Worm (Caenorhabditis elegans): Measurements from ENCODE around the gene ser-1.

Gene ser-1

DNA sequence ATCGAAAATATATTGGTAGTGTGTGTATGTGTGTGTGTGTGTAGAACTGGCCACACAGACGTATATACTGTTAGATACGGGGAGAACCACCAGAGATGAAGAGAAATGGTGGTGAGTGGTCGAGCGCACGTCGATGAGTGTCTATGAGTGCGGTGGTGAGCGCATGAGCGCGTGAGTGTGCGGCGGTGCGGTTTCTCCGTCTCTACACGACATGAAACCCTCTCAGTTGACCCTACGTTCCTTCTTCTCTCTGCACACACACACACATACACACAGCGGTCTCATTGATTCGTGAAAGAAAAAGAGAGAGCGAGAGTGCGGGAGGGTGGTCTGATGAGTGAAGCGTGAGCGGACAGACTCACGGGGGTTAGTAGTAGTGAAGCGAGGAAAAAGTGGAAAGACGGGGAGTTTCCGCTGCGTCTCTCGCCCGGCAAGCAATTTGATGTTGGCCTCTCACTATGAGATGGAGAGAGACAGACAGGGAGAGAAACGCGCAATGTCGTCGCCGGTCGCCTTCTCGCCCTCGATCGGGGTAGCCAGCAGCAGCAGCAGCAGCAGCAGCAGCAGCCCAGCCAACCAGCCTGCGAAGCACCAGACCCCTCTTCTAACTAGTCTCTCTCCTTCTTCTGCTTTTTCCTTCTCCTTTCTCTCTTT is 32.9 kb downstream of the ser-1 start (continued):
- TF ChIP-seq F10E7.11 (tag; optimal IDR thresholded peaks at IDR 0.05) (peak; percentile 77), lag-1 (GFP tag; IDR thresholded peaks at IDR 0.05) (no peak), T07F8.4 (tag; optimal IDR thresholded peaks at IDR 0.05) (no peak), dox-1 (GFP tag; IDR thresholded peaks at IDR 0.05) (peak; percentile 89), ceh-79 (tag; optimal IDR thresholded peaks at IDR 0.05) (no peak), tlf-1 (GFP tag; optimal IDR thresholded peaks at IDR 0.05) (peak; percentile 71)

DNA sequence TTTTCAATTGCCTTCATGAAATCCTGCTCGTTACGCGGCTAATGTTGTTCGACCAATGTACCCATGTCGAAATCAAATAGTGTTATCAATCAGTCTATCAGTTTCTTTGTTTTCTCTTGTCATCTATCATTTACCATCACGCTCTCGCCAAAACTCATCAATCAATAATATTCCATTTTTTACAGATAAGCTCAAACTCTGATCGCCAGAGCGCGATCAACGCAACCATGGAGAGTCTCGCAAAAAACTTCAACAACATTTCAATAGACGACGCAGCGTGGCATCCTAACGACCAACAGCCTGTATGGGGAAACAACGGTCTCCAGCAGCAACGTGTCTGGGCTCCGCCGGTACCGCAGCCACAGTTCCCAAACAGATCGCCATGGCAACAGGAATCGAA is 33.7 kb downstream of the ser-1 start, which contains the start of gene ain-1:
TSS of gene ain-1 (plus strand) at position 186 of the 400 bp plus-strand sequence.
- no peak for TF ChIP-seq mes-4 (tag; optimal IDR thresholded peaks at IDR 0.05)
- TF ChIP-seq nhr-80 (tag; optimal IDR thresholded peaks at IDR 0.05) = peak; percentile 10

DNA sequence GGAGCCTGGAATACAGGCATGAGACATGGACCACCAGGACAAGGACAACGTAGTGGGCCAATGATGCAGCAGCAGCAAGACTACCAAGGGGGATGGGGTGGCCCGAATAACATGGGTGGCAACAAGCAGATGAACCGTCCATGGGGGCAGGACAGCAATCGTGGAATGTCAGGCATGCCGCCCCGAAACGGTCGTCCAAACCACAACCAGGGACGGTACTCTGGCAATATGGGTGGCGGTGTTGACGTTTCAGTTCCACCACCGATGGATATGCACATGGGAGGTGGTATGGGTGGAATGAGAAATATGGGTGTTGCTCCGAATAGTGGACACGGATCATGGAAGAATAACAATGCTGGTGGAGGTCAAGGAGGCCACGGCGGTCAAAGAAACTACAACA is 34.5 kb downstream of the ser-1 start:
- TF ChIP-seq repo-1 (tag; optimal IDR thresholded peaks at IDR 0.05) (no peak), ets-4 (GFP tag; optimal IDR thresholded peaks at IDR 0.05) (peak; percentile 62), ztf-6 (GFP tag; IDR thresholded peaks at IDR 0.05) (no peak), dox-1 (GFP tag; IDR thresholded peaks at IDR 0.05) (peak; percentile 6; the same call in 1 of the 2 replicates), zfh-2 (GFP tag; conservative IDR thresholded peaks at IDR 0.05) (0 out of 2 replicates have a peak, but pooled peaks have one; percentile 49), C17E4.6 (GFP tag; IDR thresholded peaks at IDR 0.05) (0 out of 2 replicates have a peak, but pooled peaks have one; percentile 7)

DNA sequence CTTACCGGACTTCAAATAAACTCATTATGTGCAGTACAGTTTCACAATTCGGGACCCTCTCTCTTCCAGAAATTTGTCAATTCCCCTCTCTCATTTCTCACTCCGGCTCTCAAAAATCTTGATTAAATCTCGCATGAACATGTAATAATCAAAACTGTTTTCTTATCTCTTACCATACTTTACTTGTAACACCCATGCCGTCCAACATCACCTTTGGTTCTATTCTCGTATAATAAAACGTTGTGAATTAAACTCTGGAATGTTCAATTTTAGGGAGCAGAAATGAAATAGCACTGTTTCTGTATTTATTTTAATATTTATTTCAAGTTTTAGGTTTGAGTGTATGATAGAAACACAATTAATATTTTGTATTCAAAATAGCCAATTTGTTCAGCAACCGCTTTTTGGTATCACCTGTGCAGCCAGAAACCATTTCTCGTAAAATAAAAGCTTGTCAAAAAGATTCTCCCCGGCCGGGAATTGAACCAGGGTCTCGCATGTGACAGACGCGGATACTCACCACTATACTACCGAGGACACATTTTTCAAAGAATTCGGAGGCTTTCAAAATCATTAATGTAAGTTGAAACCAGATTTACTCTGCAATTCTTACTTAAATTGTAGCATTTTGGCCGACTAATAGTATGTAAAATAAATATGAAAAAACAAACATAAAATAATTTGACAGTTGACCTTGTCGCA is 38.0 kb downstream of the ser-1 start:
- TF ChIP-seq athp-1 (tag; optimal IDR thresholded peaks at IDR 0.05) = no peak
- no peak for TF ChIP-seq snpc-1.1 (tag; optimal IDR thresholded peaks at IDR 0.05; ENCODE audit: insufficient read depth)
- no peak for TF ChIP-seq B0019.2 (GFP tag; conservative IDR thresholded peaks at IDR 0.05)
- TF ChIP-seq B0336.3 (GFP tag; IDR thresholded peaks at IDR 0.05) = no peak
- TF ChIP-seq chd-7 (tag; optimal IDR thresholded peaks at IDR 0.05) = no peak
- peak; percentile 68; the same call in 1 of the 2 replicates for TF ChIP-seq Y56A3A.18 (GFP tag; IDR thresholded peaks at IDR 0.05)
- TF ChIP-seq F37B4.10 (GFP tag; IDR thresholded peaks at IDR 0.05) = no peak
- no peak for TF ChIP-seq somi-1 (GFP tag; optimal IDR thresholded peaks at IDR 0.05)
- TF ChIP-seq F52B5.7 (tag; optimal IDR thresholded peaks at IDR 0.05) = no peak
- no peak for TF ChIP-seq mel-28 (tag; optimal IDR thresholded peaks at IDR 0.05; ENCODE audit: borderline replicate concordance)
- peak; percentile 44 for TF ChIP-seq him-1 (tag; optimal IDR thresholded peaks at IDR 0.05)
- TF ChIP-seq dpl-1 (GFP tag; optimal IDR thresholded peaks at IDR 0.05) = no peak
- no peak for TF ChIP-seq B0035.1 (tag; optimal IDR thresholded peaks at IDR 0.05)
- TF ChIP-seq rec-8 (tag; optimal IDR thresholded peaks at IDR 0.05) = no peak
- no peak for TF ChIP-seq lir-1 (GFP tag; conservative IDR thresholded peaks at IDR 0.05)
- TF ChIP-seq die-1 (tag; optimal IDR thresholded peaks at IDR 0.05) = peak; percentile 29
- no peak for TF ChIP-seq ztf-22 (GFP tag; optimal IDR thresholded peaks at IDR 0.05)
- peak; percentile 36 for TF ChIP-seq madf-10 (tag; optimal IDR thresholded peaks at IDR 0.05)
- TF ChIP-seq sdz-38 (tag; optimal IDR thresholded peaks at IDR 0.05) = no peak
- no peak; the same call in 1 of the 2 replicates for TF ChIP-seq hmg-1.2 (GFP tag; IDR thresholded peaks at IDR 0.05)
- TF ChIP-seq ceh-79 (tag; optimal IDR thresholded peaks at IDR 0.05) = no peak
- TF ChIP-seq C06A6.2 (GFP tag; conservative IDR thresholded peaks at IDR 0.05) = no peak
- no peak for TF ChIP-seq mes-4 (tag; optimal IDR thresholded peaks at IDR 0.05)
- TF ChIP-seq akir-1 (GFP tag; optimal IDR thresholded peaks at IDR 0.05) = no peak
- TF ChIP-seq lag-1 (GFP tag; IDR thresholded peaks at IDR 0.05) = no peak
- TF ChIP-seq aptf-2 (GFP tag; conservative IDR thresholded peaks at IDR 0.05) = no peak
- TF ChIP-seq hmg-20 (GFP tag; IDR thresholded peaks at IDR 0.05) = no peak
- no peak for TF ChIP-seq zfh-2 (GFP tag; conservative IDR thresholded peaks at IDR 0.05)
- no peak for TF ChIP-seq lin-54 (GFP tag; optimal IDR thresholded peaks at IDR 0.05)
- TF ChIP-seq dpff-1 (tag; optimal IDR thresholded peaks at IDR 0.05) = no peak
- TF ChIP-seq nfya-2 (GFP tag; IDR thresholded peaks at IDR 0.05) = no peak
- TF ChIP-seq snpc-1.3 (tag; optimal IDR thresholded peaks at IDR 0.05; ENCODE audit: insufficient read depth) = peak; percentile 6

All from whole organism, young adult.